Worm (Caenorhabditis elegans) whole organism, L1 larva: ENCODE data around the gene F18A11.2.
"Not testable (repeated sequence)": the region's sequence is repeated elsewhere in the genome, so short reads cannot be mapped to it uniquely, and the experiment has no call there.

Experiments used
- C34B4.2 ChIP-seq: sonication (generic microtip); optimal IDR thresholded peaks from 2 replicates; lab custom pipeline; 2017; ENCODE audit warnings: mild to moderate bottlenecking, missing genetic modification characterization, missing compliant biosample characterization
- Y116A8C.19 ChIP-seq: sonication (generic microtip); optimal IDR thresholded peaks from 2 replicates; lab custom pipeline; 2016; ENCODE audit warnings: missing compliant biosample characterization, missing genetic modification characterization, borderline replicate concordance
- aly-2 ChIP-seq: fragments of 150-350 bp; optimal IDR thresholded peaks from 2 replicates; lab custom pipeline; 2014; ENCODE audit warnings: missing biosample characterization, missing genetic modification characterization
- blmp-1 ChIP-seq: fragments of 150-350 bp; optimal IDR thresholded peaks from 2 replicates; lab custom pipeline; 2014; ENCODE audit warnings: missing biosample characterization, missing genetic modification characterization
- ceh-82 ChIP-seq, 3 experiments: fragments of 150-350 bp in 1 of 3; sonication (generic microtip) in 2 of 3; optimal IDR thresholded peaks; 2 replicates each; lab custom pipeline; 2014 to 2017; ENCODE audit warnings: missing biosample characterization in 3 of 3, missing genetic modification characterization in 3 of 3
- ceh-90 ChIP-seq: sonication (generic microtip); optimal IDR thresholded peaks from 2 replicates; lab custom pipeline; 2016; ENCODE audit warnings: missing genetic modification characterization, missing compliant biosample characterization
- dpl-1 ChIP-seq, 3 experiments: fragments of 150-350 bp in 2 of 3; sonication (generic microtip) in 1 of 3; optimal IDR thresholded peaks; 2 replicates each; lab custom pipeline; 2014 to 2017; ENCODE audit warnings: missing biosample characterization in 3 of 3, missing genetic modification characterization in 3 of 3, missing genetic modification reagents in 3 of 3
- dsc-1 ChIP-seq: sonication (generic microtip); optimal IDR thresholded peaks from 2 replicates; lab custom pipeline; 2016; ENCODE audit warnings: mild to moderate bottlenecking, missing genetic modification characterization, missing compliant biosample characterization
- efl-1 ChIP-seq, 4 experiments: fragments of 150-350 bp; optimal IDR thresholded peaks in 3 of 4; peaks in 1 of 4; 1 replicate in 1 of 4; 2 replicates in 3 of 4; lab custom pipeline; 2014; ENCODE audit warnings: missing biosample characterization in 2 of 4, missing genetic modification characterization in 2 of 4, missing genetic modification reagents in 2 of 4
- efl-3 ChIP-seq: fragments of 200-800 bp; sonication (Bioruptor generic); optimal IDR thresholded peaks from 2 replicates; lab custom pipeline; 2018; ENCODE audit warnings: mild to moderate bottlenecking, missing genetic modification characterization, missing compliant biosample characterization
- egl-13 ChIP-seq: sonication (generic microtip); optimal IDR thresholded peaks from 2 replicates; lab custom pipeline; 2016; ENCODE audit warnings: missing genotype, missing genetic modification reagents, missing genetic modification characterization, missing compliant biosample characterization
- elt-2 ChIP-seq: sonication (generic microtip); optimal IDR thresholded peaks from 2 replicates; lab custom pipeline; 2016; ENCODE audit warnings: missing genetic modification characterization, mild to moderate bottlenecking, inconsistent platforms, missing compliant biosample characterization, missing genetic modification reagents
- elt-3 ChIP-seq, 6 experiments: fragments of 150-350 bp in 1 of 6; sonication (generic microtip); optimal IDR thresholded peaks; 2 replicates each; lab custom pipeline; 2017 to 2018; ENCODE audit warnings: missing biosample characterization in 6 of 6, missing genetic modification characterization in 6 of 6, inconsistent platforms in 1 of 6
- ets-5 ChIP-seq: fragments of 200-800 bp; sonication (Bioruptor generic); IDR thresholded peaks from 2 replicates; pipeline ENCODE4 v1.3.6; 2022; ENCODE audit warnings: missing genetic modification characterization, missing compliant biosample characterization
- fkh-8 ChIP-seq: sonication (generic microtip); optimal IDR thresholded peaks from 2 replicates; lab custom pipeline; 2016; ENCODE audit warnings: mild to moderate bottlenecking, missing genetic modification characterization, missing compliant biosample characterization
- fos-1 ChIP-seq: fragments of 150-350 bp; optimal IDR thresholded peaks from 2 replicates; lab custom pipeline; 2014; ENCODE audit warnings: missing biosample characterization, missing genetic modification characterization
- hlh-4 ChIP-seq: sonication (generic microtip); optimal IDR thresholded peaks from 2 replicates; lab custom pipeline; 2016; ENCODE audit warnings: mild to moderate bottlenecking, missing genetic modification characterization, missing compliant biosample characterization
- lin-13 ChIP-seq: fragments of 150-350 bp; optimal IDR thresholded peaks from 2 replicates; lab custom pipeline; 2014; ENCODE audit warnings: missing biosample characterization, missing genetic modification reagents, missing genetic modification characterization
- lin-35 ChIP-seq, 2 experiments: fragments of 150-350 bp; optimal IDR thresholded peaks; 2 replicates each; lab custom pipeline; 2014; ENCODE audit warnings: missing biosample characterization in 2 of 2, missing genetic modification characterization in 2 of 2, missing genetic modification reagents in 2 of 2
- lin-39 ChIP-seq: fragments of 150-350 bp; optimal IDR thresholded peaks from 2 replicates; lab custom pipeline; 2014; ENCODE audit warnings: missing biosample characterization, missing genetic modification reagents, missing genetic modification characterization
- lir-3 ChIP-seq: sonication (generic microtip); optimal IDR thresholded peaks from 2 replicates; lab custom pipeline; 2016; ENCODE audit warnings: mild to moderate bottlenecking, missing genetic modification characterization, moderate library complexity, missing compliant biosample characterization; ENCODE audit not compliant: poor library complexity
- mab-9 ChIP-seq: fragments of 200-800 bp; sonication (Bioruptor generic); IDR thresholded peaks from 2 replicates; pipeline ENCODE4 v1.3.6; 2022; ENCODE audit warnings: missing genetic modification reagents, missing genetic modification characterization, missing compliant biosample characterization
- mdl-1 ChIP-seq, 2 experiments: fragments of 150-350 bp; optimal IDR thresholded peaks; 2 replicates each; lab custom pipeline; 2014 to 2017; ENCODE audit warnings: missing biosample characterization in 2 of 2, missing genetic modification characterization in 2 of 2, inconsistent platforms in 1 of 2
- mef-2 ChIP-seq: fragments of 150-350 bp; optimal IDR thresholded peaks from 2 replicates; lab custom pipeline; 2014; ENCODE audit warnings: missing biosample characterization, missing genetic modification characterization
- nhr-11 ChIP-seq: fragments of 150-350 bp; optimal IDR thresholded peaks from 2 replicates; lab custom pipeline; 2014; ENCODE audit warnings: missing biosample characterization, missing genetic modification characterization
- nhr-20 ChIP-seq: sonication (generic microtip); optimal IDR thresholded peaks from 2 replicates; lab custom pipeline; 2016; ENCODE audit warnings: mild to moderate bottlenecking, missing genetic modification characterization, missing compliant biosample characterization
- nhr-237 ChIP-seq: fragments of 150-350 bp; optimal IDR thresholded peaks from 2 replicates; lab custom pipeline; 2014; ENCODE audit warnings: missing biosample characterization, missing genetic modification characterization
- nhr-47 ChIP-seq: sonication (generic microtip); optimal IDR thresholded peaks from 2 replicates; lab custom pipeline; 2016; ENCODE audit warnings: mild to moderate bottlenecking, missing genetic modification characterization, moderate library complexity, missing compliant biosample characterization
- nhr-71 ChIP-seq: sonication (generic microtip); optimal IDR thresholded peaks from 2 replicates; lab custom pipeline; 2016; ENCODE audit warnings: mild to moderate bottlenecking, missing genetic modification characterization, moderate library complexity, missing compliant biosample characterization
- nhr-85 ChIP-seq: sonication (generic microtip); peaks from one replicate; lab custom pipeline; 2016; ENCODE audit warnings: missing genetic modification characterization, inconsistent platforms, missing compliant biosample characterization
- nhr-90 ChIP-seq: sonication (generic microtip); optimal IDR thresholded peaks from 2 replicates; lab custom pipeline; 2016; ENCODE audit warnings: mild to moderate bottlenecking, missing genetic modification characterization, missing compliant biosample characterization; ENCODE audit not compliant: poor library complexity
- pag-3 ChIP-seq: sonication (generic microtip); optimal IDR thresholded peaks from 2 replicates; lab custom pipeline; 2017; ENCODE audit warnings: missing genetic modification characterization, mild to moderate bottlenecking, missing compliant biosample characterization, antibody characterized with exemption, borderline replicate concordance; ENCODE audit not compliant: insufficient read depth
- pax-3 ChIP-seq: fragments of 200-800 bp; sonication (Bioruptor generic); optimal IDR thresholded peaks from 2 replicates; lab custom pipeline; 2018; ENCODE audit warnings: mild to moderate bottlenecking, missing genetic modification characterization, moderate library complexity, missing compliant biosample characterization
- snpc-4 ChIP-seq: fragments of 150-350 bp; optimal IDR thresholded peaks from 2 replicates; lab custom pipeline; 2014; ENCODE audit warnings: missing biosample characterization, missing genetic modification characterization
- sptf-1 ChIP-seq: fragments of 150-350 bp; optimal IDR thresholded peaks from 2 replicates; lab custom pipeline; 2014; ENCODE audit warnings: missing biosample characterization, missing genetic modification characterization
- sup-37 ChIP-seq: fragments of 200-800 bp; sonication (Bioruptor generic); optimal IDR thresholded peaks from 2 replicates; lab custom pipeline; 2018; ENCODE audit warnings: mild to moderate bottlenecking, missing genetic modification characterization, missing compliant biosample characterization
- unc-130 ChIP-seq: fragments of 150-350 bp; optimal IDR thresholded peaks from 2 replicates; lab custom pipeline; 2017; ENCODE audit warnings: missing biosample characterization, missing genetic modification characterization, inconsistent platforms
- unc-62 ChIP-seq: fragments of 150-350 bp; optimal IDR thresholded peaks from 2 replicates; lab custom pipeline; 2014; ENCODE audit warnings: missing biosample characterization, missing genetic modification reagents, missing genetic modification characterization
- unc-98 ChIP-seq: fragments of 200-800 bp; sonication (Bioruptor generic); IDR thresholded peaks from 2 replicates; pipeline ENCODE4 v1.3.6; 2022; ENCODE audit warnings: missing genetic modification characterization, missing compliant biosample characterization
- zag-1 ChIP-seq: fragments of 150-350 bp; optimal IDR thresholded peaks from 2 replicates; lab custom pipeline; 2014; ENCODE audit warnings: missing biosample characterization, missing genetic modification characterization
- zip-4 ChIP-seq: fragments of 200-800 bp; sonication (Bioruptor generic); optimal IDR thresholded peaks from 2 replicates; lab custom pipeline; 2018; ENCODE audit warnings: mild to moderate bottlenecking, missing genetic modification characterization, moderate library complexity, missing compliant biosample characterization
- ztf-11 ChIP-seq, 2 experiments: sonication (generic microtip); optimal IDR thresholded peaks; 2 replicates each; lab custom pipeline; 2016 to 2017; ENCODE audit warnings: missing genetic modification characterization in 2 of 2, missing biosample characterization in 1 of 2, missing compliant biosample characterization in 1 of 2

The F18A11.2 gene

ce11 chrII:13078848-13079428 lies 47.4 kb downstream of the F18A11.2 start, which contains the start of gene F42G4.6:
TSS of gene F42G4.6 (plus strand) at chrII:13079378.
- TF ChIP-seq nhr-11 (tag; lab: Kevin White, UChicago) (no peak), nhr-20 (tag; lab: Kevin White, UChicago) (peak; percentile 34), lir-3 (no peak), nhr-85 (tag; lab: Kevin White, UChicago) (no peak), zag-1 (tag; lab: Kevin White, UChicago) (no peak), pax-3 (tag; lab: Kevin White, UChicago) (no peak), fos-1 (tag; lab: Kevin White, UChicago) (no peak), nhr-90 (peak; percentile 6), Y116A8C.19 (tag; lab: Kevin White, UChicago) (no peak), mdl-1 (tag; optimal IDR thresholded peaks at IDR 0.05; lab: Kevin White, UChicago) (peak in 1 of 2 experiments; percentile 19), sptf-1 (tag; lab: Kevin White, UChicago) (no peak), elt-2 (tag; lab: Kevin White, UChicago) (peak; percentile 87), unc-62 (no peak), blmp-1 (tag; lab: Kevin White, UChicago) (peak; percentile 3), sup-37 (GFP tag; lab: Kevin White, UChicago) (no peak), lin-35 (GFP tag; optimal IDR thresholded peaks at IDR 0.05; lab: Kevin White, UChicago) (peak in 1 of 2 experiments; percentile 19)

ce11 chrII:13080607-13081006 lies 49.1 kb downstream of the F18A11.2 start, which contains the start of gene Y81G3A.2:
TSS of gene Y81G3A.2 (plus strand) at chrII:13080907.
- TF ChIP-seq lin-39 (tag; lab: Kevin White, UChicago); hlh-4 (tag; lab: Kevin White, UChicago); ztf-11 (tag; optimal IDR thresholded peaks at IDR 0.05; lab: Kevin White, UChicago): not testable (repeated sequence)

DNA sequence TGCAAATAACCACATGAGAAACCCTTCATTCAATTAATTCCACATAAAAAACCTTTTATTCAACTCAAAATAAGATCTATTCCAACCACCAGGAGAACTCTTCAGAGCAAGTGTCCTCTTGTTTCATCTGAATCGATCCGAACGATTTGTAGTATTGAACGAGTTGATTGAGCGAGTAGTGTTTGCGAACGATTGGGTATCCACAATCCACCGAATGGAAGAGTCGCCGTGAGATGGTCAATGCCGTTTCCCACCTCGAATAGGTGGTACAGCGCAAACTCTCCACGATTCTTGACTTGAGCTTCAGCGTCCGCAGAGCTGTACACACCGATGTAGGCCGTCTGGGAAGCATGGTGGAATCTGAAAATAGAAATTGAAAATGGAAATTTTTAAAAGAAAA lies 50.9 kb downstream of the F18A11.2 start, which contains the start of gene Y81G3A.6:
Y81G3A.6 (minus strand) TSS at position 101 of the 400 bp plus-strand sequence.
- not testable (repeated sequence) for TF ChIP-seq elt-3 (tag; optimal IDR thresholded peaks at IDR 0.05; lab: Kevin White, UChicago); pag-3 (tag; lab: Kevin White, UChicago); zip-4 (GFP tag; lab: Kevin White, UChicago)
- TF ChIP-seq, all 84 proteins: peak for 0; not testable (repeated sequence) for 84

DNA sequence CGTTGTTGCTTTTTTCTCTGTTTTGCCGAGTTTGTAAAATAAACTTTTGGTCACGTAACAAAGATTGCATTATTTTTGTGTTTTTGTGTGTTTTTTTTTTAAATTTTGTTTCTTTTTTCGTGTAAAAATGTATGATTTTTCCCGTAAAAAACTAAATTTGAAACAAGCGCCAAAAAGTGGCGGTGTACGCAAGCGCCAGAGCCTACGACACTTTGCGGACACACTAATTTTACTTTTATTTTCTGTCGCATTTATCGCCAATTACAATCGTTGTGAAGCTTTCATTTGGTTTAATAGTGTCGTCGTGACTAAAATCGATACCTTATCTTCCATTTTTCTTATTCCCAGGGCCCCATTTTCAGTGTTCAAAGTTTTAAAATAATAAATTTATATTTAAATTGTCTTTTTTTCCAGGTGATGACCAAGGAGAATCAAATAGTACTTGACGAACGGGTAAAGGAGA lies 52.3 kb downstream of the F18A11.2 start, which contains the start of the genes Y81G3A.1 and gcn-2:
Y81G3A.1 (minus strand) TSS at position 175 of the 463 bp plus-strand sequence.
gcn-2 (plus strand) TSS at position 413 of the 463 bp plus-strand sequence.
- TF ChIP-seq efl-3 (GFP tag; lab: Kevin White, UChicago) (no peak), nhr-85 (tag; lab: Kevin White, UChicago) (peak; percentile 60), efl-1 (optimal IDR thresholded peaks at IDR 0.05; lab: Kevin White, UChicago) (peak; percentile 97 to 98), efl-1 (GFP tag; optimal IDR thresholded peaks at IDR 0.05 in 1 of 2; lab: Kevin White, UChicago) (peak; percentile 98 to 100), lir-3 (no peak), blmp-1 (tag; lab: Kevin White, UChicago) (peak; percentile 84), dpl-1 (GFP tag; optimal IDR thresholded peaks at IDR 0.05; lab: Kevin White, UChicago) (peak; percentile 95 to 97 (median 97)), mef-2 (tag; lab: Kevin White, UChicago) (no peak), dsc-1 (tag; lab: Kevin White, UChicago) (peak; percentile 65), unc-98 (GFP tag; lab: Robert Waterston, UW) (no peak), ztf-11 (tag; optimal IDR thresholded peaks at IDR 0.05; lab: Kevin White, UChicago) (peak in 1 of 2 experiments; percentile 5), fkh-8 (tag; lab: Kevin White, UChicago) (peak; percentile 16), nhr-11 (tag; lab: Kevin White, UChicago) (no peak), ets-5 (no peak), nhr-47 (tag; lab: Kevin White, UChicago) (peak; percentile 77), mab-9 (GFP tag; lab: Robert Waterston, UW) (peak; percentile 26; the same call in 1 of the 2 replicates), ceh-90 (tag; lab: Kevin White, UChicago) (no peak), zip-4 (GFP tag; lab: Kevin White, UChicago) (peak; percentile 23), nhr-71 (tag; lab: Kevin White, UChicago) (peak; percentile 71), nhr-237 (no peak), aly-2 (tag; lab: Kevin White, UChicago) (peak; percentile 24), C34B4.2 (tag; lab: Kevin White, UChicago) (no peak), lin-13 (peak; percentile 43), nhr-20 (tag; lab: Kevin White, UChicago) (peak; percentile 51), ceh-82 (tag; optimal IDR thresholded peaks at IDR 0.05; lab: Kevin White, UChicago) (peak; percentile 50 to 64 (median 62)), unc-130 (tag; lab: Kevin White, UChicago) (peak; percentile 43), egl-13 (tag; lab: Kevin White, UChicago) (no peak), snpc-4 (peak; percentile 71)
